Worm (Caenorhabditis elegans): Measurements from ENCODE around the gene mpc-1.

Gene mpc-1

ce11 chrIII:4434294-4434781 lies 21.1 kb downstream of the mpc-1 start, which contains the start of gene C28A5.1 (continued):
- no peak for TF ChIP-seq ekl-4 (GFP tag; IDR thresholded peaks at IDR 0.05)
- TF ChIP-seq madf-10 (tag; optimal IDR thresholded peaks at IDR 0.05), result no peak
- no peak for TF ChIP-seq F52B5.7 (tag; optimal IDR thresholded peaks at IDR 0.05)
- TF ChIP-seq die-1 (tag; optimal IDR thresholded peaks at IDR 0.05), result no peak
- peak; percentile 65 for TF ChIP-seq F23B12.7 (tag; optimal IDR thresholded peaks at IDR 0.05; ENCODE audit: insufficient read depth)
- no peak for TF ChIP-seq B0261.1 (tag; optimal IDR thresholded peaks at IDR 0.05)
- no peak for TF ChIP-seq mcd-1 (GFP tag; IDR thresholded peaks at IDR 0.05)
- no peak for TF ChIP-seq cebp-1 (GFP tag; IDR thresholded peaks at IDR 0.05)
- TF ChIP-seq cebp-1 (tag; optimal IDR thresholded peaks at IDR 0.05), result no peak
- no peak for TF ChIP-seq rec-8 (tag; optimal IDR thresholded peaks at IDR 0.05)
- no peak for TF ChIP-seq somi-1 (GFP tag; optimal IDR thresholded peaks at IDR 0.05)
- TF ChIP-seq gei-17 (GFP tag; optimal IDR thresholded peaks at IDR 0.05), result no peak
- no peak for TF ChIP-seq ztf-28 (GFP tag; IDR thresholded peaks at IDR 0.05)
- TF ChIP-seq lin-35 (GFP tag; optimal IDR thresholded peaks at IDR 0.05), result peak in 1 of 3 experiments; percentile 41
- no peak for TF ChIP-seq ztf-3 (GFP tag; optimal IDR thresholded peaks at IDR 0.05)
- no peak for TF ChIP-seq ceh-100 (GFP tag; IDR thresholded peaks at IDR 0.05)
- TF ChIP-seq unc-62 (GFP tag; optimal IDR thresholded peaks at IDR 0.05), result no peak
- no peak for TF ChIP-seq ztf-6 (GFP tag; IDR thresholded peaks at IDR 0.05)
- peak; percentile 26; the same call in 1 of the 2 replicates for TF ChIP-seq hmg-1.2 (GFP tag; IDR thresholded peaks at IDR 0.05)
- no peak for TF ChIP-seq let-607 (tag; optimal IDR thresholded peaks at IDR 0.05)
- no peak for TF ChIP-seq Y79H2A.3 (GFP tag; conservative IDR thresholded peaks at IDR 0.05)
- TF ChIP-seq egrh-3 (GFP tag; IDR thresholded peaks at IDR 0.05), result no peak
- TF ChIP-seq Y67H2A.10 (GFP tag; conservative IDR thresholded peaks at IDR 0.05), result no peak
- TF ChIP-seq F55B11.4 (tag; optimal IDR thresholded peaks at IDR 0.05; ENCODE audit: borderline replicate concordance, insufficient read depth), result no peak
- no peak for TF ChIP-seq let-526 (GFP tag; IDR thresholded peaks at IDR 0.05)
- peak; percentile 86 for TF ChIP-seq him-1 (tag; optimal IDR thresholded peaks at IDR 0.05)
- TF ChIP-seq sea-2 (GFP tag; IDR thresholded peaks at IDR 0.05), result no peak
- TF ChIP-seq nhr-179 (tag; optimal IDR thresholded peaks at IDR 0.05), result no peak
- TF ChIP-seq ceh-79 (tag; optimal IDR thresholded peaks at IDR 0.05), result no peak
- peak; percentile 14 for TF ChIP-seq snpc-4 (GFP tag; optimal IDR thresholded peaks at IDR 0.05)
- peak in 2 of 4 experiments; percentile 14 to 34 for TF ChIP-seq snpc-4 (tag; optimal IDR thresholded peaks at IDR 0.05)
- TF ChIP-seq nhr-27 (tag; optimal IDR thresholded peaks at IDR 0.05), result no peak
- no peak for TF ChIP-seq rpc-1 (optimal IDR thresholded peaks at IDR 0.05)
- TF ChIP-seq rpc-1 (tag; optimal IDR thresholded peaks at IDR 0.05), result peak; percentile 13
- TF ChIP-seq ztf-18 (tag; optimal IDR thresholded peaks at IDR 0.05), result no peak
- TF ChIP-seq Y53F4B.3 (GFP tag; IDR thresholded peaks at IDR 0.05), result no peak
- TF ChIP-seq Y56A3A.18 (GFP tag; IDR thresholded peaks at IDR 0.05), result 0 out of 2 replicates have a peak, but pooled peaks have one; percentile 25
- TF ChIP-seq ceh-27 (GFP tag; optimal IDR thresholded peaks at IDR 0.05), result no peak
- no peak for TF ChIP-seq C17E4.6 (GFP tag; IDR thresholded peaks at IDR 0.05)
- TF ChIP-seq dox-1 (GFP tag; IDR thresholded peaks at IDR 0.05), result peak; percentile 79
- TF ChIP-seq C06A6.2 (GFP tag; conservative IDR thresholded peaks at IDR 0.05), result no peak
- TF ChIP-seq D2030.7 (GFP tag; IDR thresholded peaks at IDR 0.05), result peak; percentile 91
- no peak for TF ChIP-seq cebp-2 (GFP tag; IDR thresholded peaks at IDR 0.05)
- TF ChIP-seq nfyb-1 (GFP tag; IDR thresholded peaks at IDR 0.05), result no peak
- no peak for TF ChIP-seq Y53G8AR.9 (GFP tag; conservative IDR thresholded peaks at IDR 0.05)
- TF ChIP-seq K11D2.4 (GFP tag; IDR thresholded peaks at IDR 0.05), result no peak
- TF ChIP-seq nfya-1 (tag; optimal IDR thresholded peaks at IDR 0.05; ENCODE audit: borderline replicate concordance, insufficient read depth), result no peak
- TF ChIP-seq F22D6.2 (tag; optimal IDR thresholded peaks at IDR 0.05), result no peak
- TF ChIP-seq zfh-2 (GFP tag; conservative IDR thresholded peaks at IDR 0.05), result no peak

Measured in whole organism, young adult.